Worm (Caenorhabditis elegans): Measurements from ENCODE around the gene sri-57.
"Not testable (repeated sequence)": the region's sequence is repeated elsewhere in the genome, so short reads cannot be mapped to it uniquely, and the experiment has no call there.

The sri-57 gene

DNA sequence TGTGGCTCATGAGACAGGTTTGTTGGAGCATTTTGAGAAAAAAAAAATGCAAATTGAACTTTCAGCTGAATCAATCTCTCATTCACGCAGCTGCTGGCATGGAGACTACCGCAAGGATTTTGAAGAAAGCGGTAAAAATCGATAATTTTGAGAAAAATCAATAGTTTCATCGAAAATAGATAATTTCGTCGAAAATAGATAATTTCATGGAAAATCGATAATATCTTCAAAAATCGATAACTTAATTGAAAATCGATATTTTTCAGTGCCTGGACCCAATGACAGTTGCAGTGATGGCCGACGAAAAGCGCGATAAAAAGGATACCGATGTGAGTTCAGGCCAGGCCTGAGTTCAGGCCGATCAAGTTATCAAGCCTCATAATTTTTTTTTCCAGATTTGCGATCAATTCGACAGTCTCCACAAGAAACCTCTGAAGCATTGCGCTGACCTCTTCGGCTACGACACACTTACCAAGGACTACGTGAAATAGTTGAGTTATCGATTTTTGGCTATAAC lies 49.2 kb downstream of the sri-57 start, which contains the start of gene D2062.4:
Gene D2062.4, plus strand, starts transcription at position 467 of the 517 bp plus-strand sequence.
- TF ChIP-seq T22C8.4 (GFP tag; IDR thresholded peaks at IDR 0.05): peak; percentile 53; the same call in 1 of the 2 replicates

DNA sequence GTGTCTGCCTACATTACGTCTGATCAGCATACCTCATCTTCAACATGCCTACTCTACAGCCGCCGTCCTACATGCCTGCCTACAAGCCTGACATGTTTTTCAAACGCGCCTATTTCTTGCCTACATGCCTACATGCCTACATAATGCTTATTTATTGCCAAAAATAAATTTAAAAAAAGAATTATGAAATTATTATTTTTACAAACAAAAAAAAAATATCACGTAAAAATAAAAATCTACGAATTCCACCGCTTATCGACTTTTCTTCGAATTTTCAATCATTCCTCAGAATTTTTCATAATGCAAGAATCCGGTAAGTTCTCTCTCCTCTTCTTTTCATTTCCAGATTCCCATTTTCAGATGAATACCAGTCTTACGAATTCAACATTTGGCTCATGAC lies 49.7 kb downstream of the sri-57 start, which contains the start of gene D2062.5:
Gene D2062.5, plus strand, starts transcription at position 301 of the 400 bp plus-strand sequence.
- TF ChIP-seq ztf-29 (GFP tag; IDR thresholded peaks at IDR 0.05) (no peak), T22C8.4 (GFP tag; IDR thresholded peaks at IDR 0.05) (no peak), klf-2 (GFP tag; conservative IDR thresholded peaks at IDR 0.05) (no peak), cog-1 (tag; optimal IDR thresholded peaks at IDR 0.05) (no peak), flt-1 (GFP tag; IDR thresholded peaks at IDR 0.05) (no peak), ztf-23 (GFP tag; IDR thresholded peaks at IDR 0.05) (no peak), tab-1 (GFP tag; IDR thresholded peaks at IDR 0.05) (no peak), med-1 (GFP tag; optimal IDR thresholded peaks at IDR 0.05; ENCODE audit: insufficient read depth) (no peak), ref-1 (GFP tag; conservative IDR thresholded peaks at IDR 0.05) (no peak)

DNA sequence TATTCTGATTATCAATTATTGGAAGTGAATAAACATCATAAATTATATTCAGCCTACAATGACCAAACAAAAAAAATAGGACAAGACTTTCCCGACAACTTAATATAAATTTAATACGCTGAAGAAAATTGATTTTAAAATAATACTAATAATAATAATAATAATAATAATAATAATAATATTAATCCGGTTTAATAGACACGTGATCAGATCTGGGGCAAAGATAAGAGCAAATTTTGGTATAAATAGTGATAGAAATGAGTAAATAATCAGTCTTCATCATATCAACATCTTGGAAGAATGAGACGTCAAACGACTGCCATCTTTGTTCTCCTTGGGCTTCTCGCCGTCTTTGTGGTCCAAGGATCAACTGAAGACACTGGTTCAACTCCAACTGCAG lies 53.1 kb downstream of the sri-57 start, which contains the start of gene msrp-6:
Gene msrp-6, plus strand, starts transcription at position 301 of the 400 bp plus-strand sequence.
- TF ChIP-seq cog-1 (tag; optimal IDR thresholded peaks at IDR 0.05); ztf-29 (GFP tag; IDR thresholded peaks at IDR 0.05); ztf-23 (GFP tag; IDR thresholded peaks at IDR 0.05): not testable (repeated sequence)

DNA sequence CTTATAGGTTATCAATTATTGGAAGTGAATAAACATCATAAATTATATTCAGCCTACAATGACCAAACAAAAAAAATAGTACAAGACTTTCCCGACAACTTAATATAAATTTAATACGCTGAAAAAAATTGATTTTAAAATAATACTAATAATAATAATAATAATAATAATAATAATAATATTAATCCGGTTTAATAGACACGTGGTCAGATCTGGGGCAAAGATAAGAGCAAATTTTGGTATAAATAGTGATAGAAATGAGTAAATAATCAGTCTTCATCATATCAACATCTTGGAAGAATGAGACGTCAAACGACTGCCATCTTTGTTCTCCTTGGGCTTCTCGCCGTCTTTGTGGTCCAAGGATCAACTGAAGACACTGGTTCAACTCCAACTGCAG lies 55.6 kb downstream of the sri-57 start, which contains the start of gene msrp-5:
Gene msrp-5, plus strand, starts transcription at position 301 of the 400 bp plus-strand sequence.
- TF ChIP-seq med-1 (GFP tag; optimal IDR thresholded peaks at IDR 0.05; ENCODE audit: insufficient read depth); T22C8.4 (GFP tag; IDR thresholded peaks at IDR 0.05); klf-2 (GFP tag; conservative IDR thresholded peaks at IDR 0.05): not testable (repeated sequence)
